Fruit fly (Drosophila melanogaster) whole organism, prepupa: Measurements from ENCODE around the gene CG7691.

ENCODE experiments used
- Blimp-1 ChIP-seq: fragments of 200-800 bp; sonication (Bioruptor generic); optimal IDR thresholded peaks from 3 replicates; lab custom pipeline; 2017; ENCODE audit warnings: missing biosample characterization, missing genetic modification characterization, mild to moderate bottlenecking, moderate library complexity, missing genetic modification reagents
- CG10631 ChIP-seq: fragments of 200-800 bp; sonication (Bioruptor generic); optimal IDR thresholded peaks from 2 replicates; lab custom pipeline; 2016; ENCODE audit warnings: missing biosample characterization, missing genetic modification characterization
- CG10669 ChIP-seq: fragments of 200-800 bp; sonication (Bioruptor generic); optimal IDR thresholded peaks from 3 replicates; lab custom pipeline; 2018; ENCODE audit warnings: missing biosample characterization, mild to moderate bottlenecking, missing genetic modification characterization, moderate library complexity
- CG11294 ChIP-seq: fragments of 200-800 bp; sonication (Bioruptor generic); IDR thresholded peaks from 2 replicates; pipeline ENCODE4 v1.3.6; 2022; ENCODE audit warnings: missing biosample characterization, missing genetic modification characterization
- CG11902 ChIP-seq: fragments of 200-800 bp; sonication (Bioruptor generic); optimal IDR thresholded peaks from 3 replicates; lab custom pipeline; 2016; ENCODE audit warnings: missing biosample characterization, missing genetic modification characterization
- CG1621 ChIP-seq: fragments of 200-800 bp; sonication (Bioruptor generic); optimal IDR thresholded peaks from 3 replicates; lab custom pipeline; 2018; ENCODE audit warnings: missing biosample characterization, mild to moderate bottlenecking, missing genetic modification characterization
- CG31627 ChIP-seq: fragments of 200-800 bp; sonication (Bioruptor generic); optimal IDR thresholded peaks from 3 replicates; lab custom pipeline; 2016; ENCODE audit warnings: missing biosample characterization, missing genetic modification characterization
- CG3919 ChIP-seq: fragments of 200-800 bp; sonication (Bioruptor generic); optimal IDR thresholded peaks from 3 replicates; lab custom pipeline; 2016; ENCODE audit warnings: missing biosample characterization, missing genetic modification characterization
- CG4318 ChIP-seq: fragments of 200-800 bp; sonication (Bioruptor generic); optimal IDR thresholded peaks from 3 replicates; lab custom pipeline; 2017; ENCODE audit warnings: missing biosample characterization, mild to moderate bottlenecking, missing genetic modification characterization
- CG6792 ChIP-seq: fragments of 200-800 bp; sonication (Bioruptor generic); optimal IDR thresholded peaks from 3 replicates; lab custom pipeline; 2016; ENCODE audit warnings: missing biosample characterization, missing genetic modification characterization
- CG6854 ChIP-seq: fragments of 200-800 bp; sonication (Bioruptor generic); optimal IDR thresholded peaks from 2 replicates; lab custom pipeline; 2017; ENCODE audit warnings: missing biosample characterization, mild to moderate bottlenecking, missing genetic modification characterization
- CG7368 ChIP-seq: fragments of 200-800 bp; sonication (Bioruptor generic); optimal IDR thresholded peaks from 3 replicates; lab custom pipeline; 2016; ENCODE audit warnings: missing biosample characterization, missing genetic modification characterization
- CG8319 ChIP-seq: fragments of 200-800 bp; sonication (Bioruptor generic); optimal IDR thresholded peaks from 3 replicates; lab custom pipeline; 2016; ENCODE audit warnings: missing biosample characterization, missing genetic modification characterization
- CG8632 ChIP-seq: fragments of 200-800 bp; sonication (Bioruptor generic); optimal IDR thresholded peaks from 3 replicates; lab custom pipeline; 2016; ENCODE audit warnings: missing biosample characterization, missing genetic modification characterization
- CG9139 ChIP-seq: fragments of 200-800 bp; sonication (Bioruptor generic); optimal IDR thresholded peaks from 3 replicates; lab custom pipeline; 2017; ENCODE audit warnings: missing biosample characterization, mild to moderate bottlenecking, missing genetic modification characterization
- Eip78C ChIP-seq: fragments of 200-800 bp; sonication (Bioruptor generic); peaks from one replicate; lab custom pipeline; 2016; ENCODE audit warnings: missing biosample characterization, missing genetic modification characterization
- Eip93F ChIP-seq: fragments of 200-800 bp; sonication (Bioruptor generic); optimal IDR thresholded peaks from 2 replicates; lab custom pipeline; 2016; ENCODE audit warnings: missing biosample characterization, mild to moderate bottlenecking, missing genetic modification characterization
- Ets21C ChIP-seq: fragments of 200-800 bp; sonication (Bioruptor generic); optimal IDR thresholded peaks from 3 replicates; lab custom pipeline; 2016; ENCODE audit warnings: missing biosample characterization, missing genetic modification characterization
- Ets96B ChIP-seq: fragments of 200-800 bp; optimal IDR thresholded peaks from 2 replicates; lab custom pipeline; 2019; ENCODE audit warnings: missing biosample characterization, mild to moderate bottlenecking, missing genetic modification characterization, moderate library complexity
- Gug ChIP-seq: fragments of 200-800 bp; sonication (Bioruptor generic); IDR thresholded peaks from 2 replicates; pipeline ENCODE4 v1.3.6; 2022; ENCODE audit warnings: missing biosample characterization, missing genetic modification characterization
- Hr38 ChIP-seq: sonication (Bioruptor generic); optimal IDR thresholded peaks from 2 replicates; lab custom pipeline; 2016; ENCODE audit warnings: missing biosample characterization, missing genetic modification characterization
- Hr39 ChIP-seq: fragments of 200-800 bp; sonication (Bioruptor generic); optimal IDR thresholded peaks from 2 replicates; lab custom pipeline; 2016; ENCODE audit warnings: missing biosample characterization, missing genetic modification characterization
- Lpt ChIP-seq: fragments of 200-800 bp; sonication (Bioruptor generic); optimal IDR thresholded peaks from 3 replicates; lab custom pipeline; 2016; ENCODE audit warnings: missing biosample characterization, missing genetic modification characterization
- OdsH ChIP-seq: fragments of 200-800 bp; sonication (Bioruptor generic); optimal IDR thresholded peaks from 3 replicates; lab custom pipeline; 2016; ENCODE audit warnings: missing biosample characterization, missing genetic modification characterization
- Sox14 ChIP-seq: fragments of 200-800 bp; sonication (Bioruptor generic); optimal IDR thresholded peaks from 3 replicates; lab custom pipeline; 2016; ENCODE audit warnings: missing biosample characterization, missing genetic modification characterization
- Sox15 ChIP-seq: fragments of 200-800 bp; sonication (Bioruptor generic); optimal IDR thresholded peaks from 3 replicates; lab custom pipeline; 2016; ENCODE audit warnings: missing biosample characterization, missing genetic modification characterization
- achi ChIP-seq: fragments of 200-800 bp; sonication (Bioruptor generic); optimal IDR thresholded peaks from 3 replicates; lab custom pipeline; 2016; ENCODE audit warnings: missing biosample characterization, missing genetic modification characterization
- cyc ChIP-seq: fragments of 200-800 bp; sonication (Bioruptor generic); optimal IDR thresholded peaks from 3 replicates; lab custom pipeline; 2016; ENCODE audit warnings: missing biosample characterization, missing genetic modification characterization
- dac ChIP-seq: fragments of 200-800 bp; sonication (Bioruptor generic); optimal IDR thresholded peaks from 2 replicates; lab custom pipeline; 2017; ENCODE audit warnings: missing biosample characterization, mild to moderate bottlenecking, missing genetic modification characterization
- eg ChIP-seq: fragments of 200-800 bp; sonication (Bioruptor generic); IDR thresholded peaks from 3 replicates; pipeline ENCODE4 v1.3.6; 2022; ENCODE audit warnings: missing biosample characterization, missing genetic modification characterization
- esn ChIP-seq: fragments of 200-800 bp; sonication (Bioruptor generic); optimal IDR thresholded peaks from 2 replicates; lab custom pipeline; 2016; ENCODE audit warnings: missing biosample characterization, mild to moderate bottlenecking, missing genetic modification characterization, moderate library complexity
- fd59A ChIP-seq: fragments of 200-800 bp; sonication (Bioruptor generic); optimal IDR thresholded peaks from 2 replicates; lab custom pipeline; 2017; ENCODE audit warnings: missing biosample characterization, mild to moderate bottlenecking, missing genetic modification characterization, missing genetic modification reagents
- fd85E ChIP-seq: fragments of 200-800 bp; sonication (Bioruptor generic); optimal IDR thresholded peaks from 3 replicates; lab custom pipeline; 2016; ENCODE audit warnings: missing biosample characterization, missing genetic modification characterization
- net ChIP-seq: fragments of 200-800 bp; sonication (Bioruptor generic); optimal IDR thresholded peaks from 3 replicates; lab custom pipeline; 2016; ENCODE audit warnings: missing biosample characterization, missing genetic modification characterization
- salr ChIP-seq, 2 experiments: fragments of 200-800 bp; sonication (Bioruptor generic); optimal IDR thresholded peaks; 3 replicates each; lab custom pipeline; 2016 to 2018; ENCODE audit warnings: missing biosample characterization in 2 of 2, missing genetic modification characterization in 2 of 2, mild to moderate bottlenecking in 1 of 2
- spab ChIP-seq: fragments of 200-800 bp; sonication (Bioruptor generic); optimal IDR thresholded peaks from 2 replicates; lab custom pipeline; 2017; ENCODE audit warnings: missing biosample characterization, mild to moderate bottlenecking, missing genetic modification characterization, missing genetic modification reagents
- ss ChIP-seq, 2 experiments: fragments of 200-800 bp; sonication (Bioruptor generic); optimal IDR thresholded peaks; 2 replicates in 1 of 2; 3 replicates in 1 of 2; lab custom pipeline; 2017 to 2018; ENCODE audit warnings: mild to moderate bottlenecking in 2 of 2, missing biosample characterization in 2 of 2, missing genetic modification characterization in 2 of 2, moderate library complexity in 1 of 2
- svp ChIP-seq: fragments of 200-800 bp; sonication (Bioruptor generic); peaks from one replicate; lab custom pipeline; 2016; ENCODE audit warnings: missing biosample characterization, missing genetic modification characterization
- topi ChIP-seq: fragments of 200-800 bp; sonication (Bioruptor generic); optimal IDR thresholded peaks from 3 replicates; lab custom pipeline; 2016; ENCODE audit warnings: missing biosample characterization, missing genetic modification characterization
- vri ChIP-seq: fragments of 200-800 bp; sonication (Bioruptor generic); optimal IDR thresholded peaks from 3 replicates; lab custom pipeline; 2016; ENCODE audit warnings: missing biosample characterization, mild to moderate bottlenecking, missing genetic modification characterization

CG7691 gene

DNA sequence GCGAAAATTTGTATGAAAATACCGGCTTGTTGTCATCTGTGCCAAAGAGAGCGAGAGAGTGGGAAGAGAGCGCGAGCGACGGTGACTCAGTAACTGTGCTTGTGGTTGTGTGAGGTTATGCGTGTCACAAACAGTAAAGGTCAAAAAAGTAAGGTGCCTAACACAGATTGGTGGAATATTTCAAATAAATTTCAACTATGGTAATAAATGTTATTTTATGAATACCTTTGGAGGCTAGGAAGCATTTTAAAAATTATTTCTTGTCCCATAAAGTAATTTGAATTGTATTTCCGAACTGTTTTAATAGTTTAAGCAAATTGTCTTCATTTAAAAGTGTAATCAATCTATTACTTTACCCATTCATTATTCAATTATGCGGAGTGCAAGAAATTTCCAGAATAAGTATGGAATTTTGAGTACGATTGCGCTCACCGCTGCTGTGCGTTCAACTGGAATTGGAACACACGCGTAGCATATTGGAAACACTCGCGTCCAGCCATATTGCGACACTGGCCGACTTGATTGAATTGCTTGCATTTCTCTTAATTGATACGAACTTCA lies 14.1 kb downstream of the CG7691 start (continued):
- TF ChIP-seq esn (peak; percentile 98), CG10669 (GFP tag; lab: Kevin White, UChicago) (peak; percentile 95), fd85E (GFP tag; lab: Kevin White, UChicago) (peak; percentile 90), Eip93F (GFP tag; lab: Kevin White, UChicago) (no peak), Hr39 (GFP tag; lab: Kevin White, UChicago) (peak; percentile 97), Ets21C (GFP tag; lab: Kevin White, UChicago) (peak; percentile 92), ss (GFP tag; optimal IDR thresholded peaks at IDR 0.05; lab: Kevin White, UChicago) (peak; percentile 92), CG6854 (GFP tag; lab: Kevin White, UChicago) (peak; percentile 93), CG11294 (GFP tag; lab: Robert Waterston, UW) (peak; percentile 93), topi (GFP tag; lab: Kevin White, UChicago) (peak; percentile 96), Gug (peak; percentile 90), fd59A (GFP tag; lab: Kevin White, UChicago) (peak; percentile 95), spab (GFP tag; lab: Kevin White, UChicago) (peak; percentile 92), Blimp-1 (GFP tag; lab: Kevin White, UChicago) (peak; percentile 86), salr (GFP tag; optimal IDR thresholded peaks at IDR 0.05; lab: Kevin White, UChicago) (peak; percentile 80 to 99), Sox15 (GFP tag; lab: Kevin White, UChicago) (peak; percentile 95), net (GFP tag; lab: Kevin White, UChicago) (peak; percentile 98), Ets96B (tag; lab: Kevin White, UChicago) (peak; percentile 97), Lpt (GFP tag; lab: Kevin White, UChicago) (peak; percentile 96), Eip78C (GFP tag; lab: Kevin White, UChicago) (peak; percentile 99), CG8319 (GFP tag; lab: Kevin White, UChicago) (peak; percentile 92), CG4318 (GFP tag; lab: Kevin White, UChicago) (peak; percentile 96), svp (peak; percentile 100), dac (GFP tag; lab: Kevin White, UChicago) (peak; percentile 92), CG3919 (GFP tag; lab: Kevin White, UChicago) (peak; percentile 97), achi (GFP tag; lab: Kevin White, UChicago) (peak; percentile 97), OdsH (GFP tag; lab: Kevin White, UChicago) (peak; percentile 98), vri (GFP tag; lab: Kevin White, UChicago) (peak; percentile 83), cyc (GFP tag; lab: Kevin White, UChicago) (peak; percentile 93), Sox14 (GFP tag; lab: Kevin White, UChicago) (peak; percentile 98), CG11902 (peak; percentile 91), CG10631 (peak; percentile 97), CG31627 (GFP tag; lab: Kevin White, UChicago) (peak; percentile 97), CG6792 (peak; percentile 98), Hr38 (GFP tag; lab: Kevin White, UChicago) (peak; percentile 36), CG9139 (GFP tag; lab: Kevin White, UChicago) (peak; percentile 87), eg (GFP tag; lab: Robert Waterston, UW) (peak; percentile 95), CG1621 (tag; lab: Kevin White, UChicago) (peak; percentile 94), CG7368 (GFP tag; lab: Kevin White, UChicago) (peak; percentile 91), CG8632 (GFP tag; lab: Kevin White, UChicago) (peak; percentile 98)
